Fruit fly (Drosophila melanogaster) whole organism, adult: ENCODE results near the gene Pex2.

ENCODE experiments used
- CG1620 ChIP-seq: fragments of 200-800 bp; sonication (Bioruptor generic); optimal IDR thresholded peaks from 2 replicates; lab custom pipeline; 2016; ENCODE audit warnings: missing biosample characterization, missing genetic modification characterization
- CG5204 ChIP-seq: fragments of 200-800 bp; sonication (Bioruptor generic); optimal IDR thresholded peaks from 2 replicates; lab custom pipeline; 2016; ENCODE audit warnings: missing biosample characterization, missing genetic modification characterization
- CG7101 ChIP-seq: fragments of 200-800 bp; sonication (Bioruptor generic); optimal IDR thresholded peaks from 2 replicates; lab custom pipeline; 2018; ENCODE audit warnings: missing biosample characterization, mild to moderate bottlenecking, missing genetic modification characterization, moderate library complexity
- Clk ChIP-seq: fragments of 200-800 bp; sonication (Bioruptor generic); optimal IDR thresholded peaks from 2 replicates; lab custom pipeline; 2017; ENCODE audit warnings: missing biosample characterization, missing genetic modification characterization
- Crg-1 ChIP-seq: fragments of 200-800 bp; sonication (Bioruptor generic); optimal IDR thresholded peaks from 2 replicates; lab custom pipeline; 2016; ENCODE audit warnings: missing biosample characterization, missing genetic modification characterization
- cic ChIP-seq: fragments of 200-800 bp; sonication (Bioruptor generic); optimal IDR thresholded peaks from 2 replicates; lab custom pipeline; 2017; ENCODE audit warnings: missing biosample characterization, mild to moderate bottlenecking, missing genetic modification characterization, moderate library complexity
- cnc ChIP-seq, 2 experiments: fragments of >200 bp; optimal IDR thresholded peaks; 2 replicates each; lab custom pipeline; 2017
- kay ChIP-seq: fragments of 200-800 bp; sonication (Bioruptor generic); peaks from one replicate; lab custom pipeline; 2016; ENCODE audit warnings: missing biosample characterization, missing genetic modification characterization, borderline replicate concordance
- ovo ChIP-seq: fragments of 200-800 bp; sonication (Bioruptor generic); optimal IDR thresholded peaks from 2 replicates; lab custom pipeline; 2016; ENCODE audit warnings: missing biosample characterization, missing genetic modification characterization
- pad ChIP-seq: fragments of 200-800 bp; sonication (Bioruptor generic); optimal IDR thresholded peaks from 3 replicates; lab custom pipeline; 2017; ENCODE audit warnings: missing biosample characterization, missing genetic modification characterization, mild to moderate bottlenecking, moderate library complexity, missing genetic modification reagents
- toe ChIP-seq: fragments of 200-800 bp; sonication (Bioruptor generic); optimal IDR thresholded peaks from 2 replicates; lab custom pipeline; 2016; ENCODE audit warnings: missing biosample characterization, missing genetic modification characterization

DNA sequence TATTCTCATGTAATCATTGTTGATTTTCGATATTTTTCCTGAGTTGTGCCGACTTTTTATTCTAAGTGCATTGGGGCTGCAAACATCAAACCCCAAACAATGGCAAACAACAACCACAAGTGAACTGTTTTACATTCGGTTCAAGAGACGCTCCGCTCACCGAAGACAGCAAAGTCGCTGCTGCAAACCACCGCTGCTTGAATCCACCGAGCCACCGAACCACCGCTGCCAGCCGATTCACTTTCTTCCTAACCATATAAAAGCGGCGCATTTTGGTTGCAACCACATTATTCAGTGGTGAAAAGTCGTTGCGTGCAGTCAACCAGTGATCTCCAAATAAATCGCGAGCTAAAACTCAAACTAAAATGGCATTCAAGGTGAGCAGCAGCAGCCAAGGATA is 2.5 kb upstream of the Pex2 start, which contains the start of gene Cpr66Cb:
- no peak for TF ChIP-seq cnc (optimal IDR thresholded peaks at IDR 0.05; lab: Kevin White, UChicago)
- TF ChIP-seq Clk (GFP tag; lab: Kevin White, UChicago) = no peak
- TF ChIP-seq Crg-1 = no peak
- TF ChIP-seq CG5204 (GFP tag; lab: Kevin White, UChicago) = no peak
- no peak for TF ChIP-seq kay (GFP tag; lab: Kevin White, UChicago)
- no peak for TF ChIP-seq ovo
- no peak for TF ChIP-seq cic (GFP tag; lab: Kevin White, UChicago)
- TF ChIP-seq toe (GFP tag; lab: Kevin White, UChicago) = no peak
- TF ChIP-seq pad (GFP tag; lab: Kevin White, UChicago) = no peak
- no peak for TF ChIP-seq CG7101 (tag; lab: Kevin White, UChicago)
- no peak for TF ChIP-seq CG1620 (GFP tag; lab: Kevin White, UChicago)
